Worm (Caenorhabditis elegans): ENCODE data around the gene C02E7.6.
"Not testable (repeated sequence)": the region's sequence is repeated elsewhere in the genome, so short reads cannot be mapped to it uniquely, and the experiment has no call there.

C02E7.6 gene

DNA sequence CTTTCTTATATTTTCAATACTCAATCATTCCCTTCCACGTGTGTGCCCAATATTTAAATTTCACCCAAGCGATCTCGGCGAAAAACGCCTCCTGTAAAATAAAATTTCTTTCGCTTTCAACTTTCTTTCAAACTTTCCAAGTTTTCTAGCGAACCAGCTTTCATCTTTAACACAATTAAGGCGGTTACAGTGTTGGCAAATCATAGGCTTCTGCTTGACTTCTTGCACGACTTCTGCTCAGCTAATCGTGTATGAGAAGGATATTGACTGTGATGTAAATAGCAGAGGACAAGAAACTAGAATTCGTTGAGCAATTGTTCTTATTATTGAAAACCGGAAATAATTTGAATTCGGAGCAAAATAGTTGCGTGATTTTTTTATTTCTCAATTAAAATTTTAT is 27.7 kb upstream of the C02E7.6 start:
- TF ChIP-seq hlh-1 (tag; optimal IDR thresholded peaks at IDR 0.05) (no peak), snpc-4 (tag; optimal IDR thresholded peaks at IDR 0.05) (no peak), cnd-1 (tag; optimal IDR thresholded peaks at IDR 0.05) (no peak), bed-3 (GFP tag; optimal IDR thresholded peaks at IDR 0.05) (no peak)

DNA sequence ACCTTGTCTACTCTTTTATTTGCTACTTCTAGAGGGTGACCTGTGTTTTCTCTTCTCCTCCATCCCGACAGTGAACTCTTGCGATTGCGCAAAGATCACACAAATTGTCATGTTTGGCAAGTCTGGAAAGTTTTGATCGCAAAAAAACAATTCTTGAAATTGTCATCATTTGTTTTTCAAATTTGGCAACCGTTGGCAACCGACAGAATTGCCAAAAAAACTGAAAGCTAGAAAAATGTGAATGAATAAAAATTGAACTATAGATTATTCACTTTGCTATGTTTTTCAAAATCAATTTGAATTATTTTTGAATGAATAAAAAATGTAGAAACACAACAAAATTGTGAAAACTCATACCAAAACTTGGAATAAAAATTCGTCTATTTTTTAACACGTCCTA is 24.0 kb upstream of the C02E7.6 start, which contains the start of gene ugt-11:
ugt-11 (minus strand) TSS at position 101 of the 400 bp plus-strand sequence.
- TF ChIP-seq ceh-83 (GFP tag; optimal IDR thresholded peaks at IDR 0.05), result no peak

DNA sequence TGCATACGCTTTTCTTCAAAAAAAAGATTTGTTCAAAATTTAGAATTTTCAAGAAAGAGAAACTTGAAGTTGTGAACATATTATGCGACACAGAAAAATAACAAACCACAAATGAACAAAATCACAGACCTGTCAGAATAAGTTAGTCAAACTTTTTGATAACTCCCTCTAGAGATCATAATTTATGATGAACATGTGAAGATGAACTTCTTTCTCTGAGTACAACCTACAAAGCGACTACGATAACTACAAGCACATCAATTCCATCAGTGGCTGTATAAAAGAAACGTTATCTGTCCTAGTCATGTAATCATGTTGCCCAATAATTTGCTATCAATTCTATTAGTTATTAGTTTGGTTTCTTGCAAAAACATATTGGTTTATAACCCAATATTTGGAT is 23.3 kb upstream of the C02E7.6 start, which contains the start of gene ugt-9:
ugt-9 (plus strand) TSS at position 305 of the 400 bp plus-strand sequence.
- no peak for TF ChIP-seq pha-4 (tag; optimal IDR thresholded peaks at IDR 0.05)
- TF ChIP-seq bed-3 (GFP tag; optimal IDR thresholded peaks at IDR 0.05), result no peak

DNA sequence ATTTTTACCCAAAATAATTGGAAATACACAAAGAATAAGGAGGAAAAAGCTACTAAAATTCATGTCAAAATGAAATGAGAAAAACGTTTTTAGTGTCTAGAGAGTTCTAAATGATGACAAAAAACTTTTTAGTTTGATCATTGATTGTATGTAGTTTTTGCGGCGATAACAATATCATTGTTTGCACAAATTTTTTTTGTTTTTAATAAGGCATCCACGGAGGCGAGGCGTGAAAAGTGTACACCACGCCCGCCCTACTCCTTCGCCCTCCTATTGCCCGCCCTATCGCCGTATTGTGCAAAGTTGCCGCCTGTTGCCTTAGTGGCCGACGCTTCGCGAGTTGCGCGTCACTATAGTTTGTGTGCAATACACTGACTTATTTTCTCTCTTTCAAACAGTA is 19.0 kb upstream of the C02E7.6 start, which contains the start of gene ugt-10:
ugt-10 (minus strand) TSS at position 101 of the 400 bp plus-strand sequence.
- TF ChIP-seq flh-1 (GFP tag; optimal IDR thresholded peaks at IDR 0.05); nhr-237 (tag; optimal IDR thresholded peaks at IDR 0.05); ceh-39 (tag; optimal IDR thresholded peaks at IDR 0.05): not testable (repeated sequence)

DNA sequence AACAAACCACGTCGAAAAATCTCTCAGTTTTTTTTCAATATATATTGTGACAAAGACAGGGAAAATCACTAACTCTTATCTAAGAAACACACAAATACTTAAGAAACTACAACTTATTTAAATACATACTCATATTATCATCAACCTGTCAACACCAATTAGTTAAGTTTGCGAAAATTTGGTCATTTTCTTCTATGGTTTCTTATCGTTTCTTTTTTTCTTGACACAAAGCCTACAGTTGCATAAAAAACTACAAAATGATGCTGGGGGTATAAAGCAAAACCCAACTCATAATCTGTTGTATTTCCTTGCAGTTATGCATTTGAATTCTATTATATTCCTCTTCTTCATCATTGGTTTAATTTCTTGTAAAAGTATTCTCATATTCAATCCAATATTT is 17.9 kb upstream of the C02E7.6 start, which contains the start of gene ugt-67:
ugt-67 (plus strand) TSS at position 301 of the 400 bp plus-strand sequence.
- no peak for TF ChIP-seq blmp-1 (tag; optimal IDR thresholded peaks at IDR 0.05)
- TF ChIP-seq elt-3 (tag; optimal IDR thresholded peaks at IDR 0.05), result no peak
- TF ChIP-seq sem-2 (GFP tag; optimal IDR thresholded peaks at IDR 0.05), result no peak
- TF ChIP-seq hlh-1 (tag; optimal IDR thresholded peaks at IDR 0.05), result no peak
- TF ChIP-seq lin-13 (tag; optimal IDR thresholded peaks at IDR 0.05), result no peak
- no peak for TF ChIP-seq unc-62 (GFP tag; optimal IDR thresholded peaks at IDR 0.05)
- TF ChIP-seq lsy-2 (tag; optimal IDR thresholded peaks at IDR 0.05), result no peak
- TF ChIP-seq nhr-2 (tag; optimal IDR thresholded peaks at IDR 0.05), result no peak
- no peak for TF ChIP-seq pha-4 (tag; optimal IDR thresholded peaks at IDR 0.05)
- no peak for TF ChIP-seq M03D4.4 (tag; optimal IDR thresholded peaks at IDR 0.05)

DNA sequence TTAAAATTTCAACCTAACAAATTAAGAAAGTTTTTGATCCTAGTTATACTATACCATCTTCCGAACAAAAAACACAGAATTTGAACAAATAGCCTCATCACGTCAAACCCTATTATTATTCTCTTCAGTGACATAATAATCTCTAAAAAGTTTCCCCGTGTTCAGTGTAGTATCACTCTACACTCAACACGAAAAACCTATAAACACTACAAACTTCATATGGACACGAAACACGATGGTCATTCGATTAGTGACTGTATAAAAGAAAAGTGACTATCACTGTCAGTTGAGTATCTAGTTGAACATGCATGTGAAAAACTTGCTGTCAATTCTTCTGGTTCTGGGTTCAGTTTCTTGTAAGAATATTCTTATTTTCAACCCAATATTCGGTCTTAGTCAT is 15.3 kb upstream of the C02E7.6 start, which contains the start of gene ugt-8:
ugt-8 (plus strand) TSS at position 235 of the 400 bp plus-strand sequence.
- TF ChIP-seq ceh-39 (tag; optimal IDR thresholded peaks at IDR 0.05), result no peak
- TF ChIP-seq ztf-11 (tag; optimal IDR thresholded peaks at IDR 0.05), result no peak
- TF ChIP-seq M03D4.4 (tag; optimal IDR thresholded peaks at IDR 0.05), result no peak
- TF ChIP-seq ceh-43 (GFP tag; optimal IDR thresholded peaks at IDR 0.05), result no peak
- no peak for TF ChIP-seq mep-1 (tag; optimal IDR thresholded peaks at IDR 0.05)
- TF ChIP-seq blmp-1 (tag; optimal IDR thresholded peaks at IDR 0.05), result no peak
- TF ChIP-seq snpc-4 (tag; optimal IDR thresholded peaks at IDR 0.05), result no peak
- TF ChIP-seq cnd-1 (tag; optimal IDR thresholded peaks at IDR 0.05), result no peak
- TF ChIP-seq unc-120 (tag; optimal IDR thresholded peaks at IDR 0.05; ENCODE audit: poor library complexity, severe bottlenecking), result no peak
- TF ChIP-seq drap-1 (GFP tag; optimal IDR thresholded peaks at IDR 0.05), result no peak
- no peak for TF ChIP-seq nhr-2 (tag; optimal IDR thresholded peaks at IDR 0.05)
- no peak for TF ChIP-seq ham-2 (GFP tag; optimal IDR thresholded peaks at IDR 0.05)
- TF ChIP-seq ces-1 (GFP tag; optimal IDR thresholded peaks at IDR 0.05), result no peak
- no peak for TF ChIP-seq sptf-1 (tag; optimal IDR thresholded peaks at IDR 0.05)
- no peak for TF ChIP-seq tbx-8 (GFP tag; optimal IDR thresholded peaks at IDR 0.05)
- TF ChIP-seq unc-39 (tag; optimal IDR thresholded peaks at IDR 0.05), result no peak
- TF ChIP-seq nhr-28 (tag; optimal IDR thresholded peaks at IDR 0.05), result no peak

DNA sequence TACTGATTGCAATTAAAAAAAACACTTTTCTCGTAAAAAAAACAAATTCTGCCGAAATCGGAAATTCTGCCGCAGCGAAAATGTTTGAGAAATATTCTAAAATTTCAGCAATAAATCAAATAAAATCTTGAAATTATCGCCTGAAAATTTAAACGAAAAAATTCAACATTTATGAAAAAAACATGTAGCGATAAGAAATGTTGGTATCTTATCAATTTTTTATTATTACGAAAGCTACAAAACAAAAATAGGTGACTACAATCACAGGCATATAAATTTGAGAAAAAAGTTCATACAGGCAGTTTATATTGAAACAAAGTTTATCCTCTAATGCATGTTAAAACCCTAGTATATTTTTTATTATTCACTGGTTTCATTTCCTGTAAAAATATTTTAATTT is 13.1 kb upstream of the C02E7.6 start, which contains the start of gene ugt-14:
ugt-14 (plus strand) TSS at position 301 of the 400 bp plus-strand sequence.
- no peak for TF ChIP-seq lsy-2 (tag; optimal IDR thresholded peaks at IDR 0.05)
- TF ChIP-seq unc-39 (tag; optimal IDR thresholded peaks at IDR 0.05), result no peak
- TF ChIP-seq lin-13 (tag; optimal IDR thresholded peaks at IDR 0.05), result no peak
- no peak for TF ChIP-seq mep-1 (tag; optimal IDR thresholded peaks at IDR 0.05)
- no peak for TF ChIP-seq sem-2 (GFP tag; optimal IDR thresholded peaks at IDR 0.05)
- no peak for TF ChIP-seq tbx-8 (GFP tag; optimal IDR thresholded peaks at IDR 0.05)
